Worm (Caenorhabditis elegans): ENCODE measurements around the gene R11G1.7.

The R11G1.7 gene

DNA sequence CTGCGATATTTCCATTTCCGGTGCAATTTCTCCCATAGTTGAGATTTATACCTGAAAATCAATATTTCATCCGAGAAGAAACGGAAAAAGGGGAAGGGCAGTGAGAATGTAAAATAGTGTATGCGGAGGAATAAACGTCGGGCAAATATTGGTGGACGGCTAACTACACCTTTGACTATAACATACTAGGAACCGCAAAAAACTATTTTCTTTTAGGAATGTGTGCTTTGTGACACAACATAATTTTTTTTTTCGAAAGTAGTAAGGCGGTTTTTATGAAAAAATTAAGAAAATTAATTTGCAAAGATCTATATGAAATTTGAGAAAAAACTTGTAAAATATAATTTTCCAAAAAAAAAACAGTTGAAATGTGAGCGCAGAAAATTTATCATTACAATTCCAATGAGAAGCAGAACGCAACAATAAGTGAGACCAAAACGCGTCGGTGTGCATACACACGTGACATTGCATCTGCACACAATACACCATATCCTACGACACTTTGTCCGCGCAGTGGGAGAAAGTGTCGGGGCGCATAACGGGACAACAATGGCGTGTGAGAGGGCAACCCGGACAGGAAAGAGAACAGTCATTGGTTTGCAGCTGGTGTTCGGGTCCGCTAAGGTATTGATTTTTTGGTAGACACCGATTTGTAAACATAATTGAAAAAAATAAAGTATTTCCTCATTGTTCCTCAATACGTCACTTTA, 5.8 kb upstream of the R11G1.7 start, which contains the start of the genes sax-1 and R11G1.2:
sax-1 (minus strand) TSS at position 51 of the 710 bp plus-strand sequence.
R11G1.2 (plus strand) TSS at position 515 of the 710 bp plus-strand sequence.
- TF ChIP-seq lin-13 (GFP tag; optimal IDR thresholded peaks at IDR 0.05) (peak; percentile 16), F13H6.1 (tag; optimal IDR thresholded peaks at IDR 0.05) (peak; percentile 32), lin-11 (tag; optimal IDR thresholded peaks at IDR 0.05) (peak; percentile 39), nhr-129 (tag; optimal IDR thresholded peaks at IDR 0.05) (peak; percentile 64), blmp-1 (tag; optimal IDR thresholded peaks at IDR 0.05; ENCODE audit: insufficient read depth) (peak; percentile 34), fos-1 (tag; optimal IDR thresholded peaks at IDR 0.05) (peak; percentile 17), C34F6.9 (tag; optimal IDR thresholded peaks at IDR 0.05) (peak; percentile 74), nhr-12 (tag; optimal IDR thresholded peaks at IDR 0.05) (no peak), unc-55 (GFP tag; optimal IDR thresholded peaks at IDR 0.05) (peak; percentile 61), sma-9 (GFP tag; optimal IDR thresholded peaks at IDR 0.05) (peak; percentile 20), sma-9 (tag; optimal IDR thresholded peaks at IDR 0.05) (no peak), gmeb-1 (tag; optimal IDR thresholded peaks at IDR 0.05) (peak; percentile 19), lsy-2 (tag; optimal IDR thresholded peaks at IDR 0.05) (peak; percentile 5 to 66), mdl-1 (tag; optimal IDR thresholded peaks at IDR 0.05) (peak; percentile 37 to 88), ztf-11 (tag; optimal IDR thresholded peaks at IDR 0.05) (no peak), crh-2 (tag; optimal IDR thresholded peaks at IDR 0.05) (peak; percentile 60), zag-1 (tag; optimal IDR thresholded peaks at IDR 0.05) (no peak), nhr-25 (tag; optimal IDR thresholded peaks at IDR 0.05) (peak; percentile 57), mbf-1 (tag; optimal IDR thresholded peaks at IDR 0.05) (no peak), sma-3 (GFP tag; optimal IDR thresholded peaks at IDR 0.05) (peak; percentile 30), alr-1 (tag; optimal IDR thresholded peaks at IDR 0.05) (no peak), nhr-21 (tag; optimal IDR thresholded peaks at IDR 0.05) (peak; percentile 26), snpc-4 (tag; optimal IDR thresholded peaks at IDR 0.05) (no peak)

DNA sequence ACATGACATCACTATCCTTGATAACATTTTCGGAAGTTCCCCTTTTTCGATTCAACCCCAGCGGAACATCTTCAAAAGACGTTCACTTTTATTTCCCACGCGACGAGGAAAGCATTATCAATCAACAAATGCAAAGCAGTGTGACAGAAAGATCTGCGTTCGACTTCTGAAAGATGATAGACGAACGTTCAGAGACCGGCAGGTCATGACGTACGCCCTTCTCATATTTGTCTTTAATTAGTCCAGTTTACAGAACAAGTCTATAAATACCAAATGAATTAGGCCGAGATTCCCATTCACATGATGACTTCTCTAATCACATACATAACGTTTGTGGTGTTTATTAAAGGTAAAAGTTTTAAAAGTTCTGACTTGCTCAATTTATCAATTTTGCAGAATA, 1.4 kb upstream of the R11G1.7 start, which contains the start of gene R11G1.11:
R11G1.11 (plus strand) TSS at position 301 of the 400 bp plus-strand sequence.
- TF ChIP-seq ceh-82 (tag; optimal IDR thresholded peaks at IDR 0.05) (no peak), crh-2 (tag; optimal IDR thresholded peaks at IDR 0.05) (no peak), dmd-4 (tag; optimal IDR thresholded peaks at IDR 0.05) (no peak), ztf-4 (tag; optimal IDR thresholded peaks at IDR 0.05) (no peak), lsy-2 (tag; optimal IDR thresholded peaks at IDR 0.05) (no peak), zag-1 (tag; optimal IDR thresholded peaks at IDR 0.05) (no peak), mab-5 (tag; optimal IDR thresholded peaks at IDR 0.05) (no peak), Y55F3AM.14 (GFP tag; optimal IDR thresholded peaks at IDR 0.05) (no peak), sem-4 (tag; optimal IDR thresholded peaks at IDR 0.05) (no peak), nhr-10 (tag; optimal IDR thresholded peaks at IDR 0.05) (no peak), ceh-16 (tag; optimal IDR thresholded peaks at IDR 0.05) (no peak), sma-9 (GFP tag; optimal IDR thresholded peaks at IDR 0.05) (no peak), sma-9 (tag; optimal IDR thresholded peaks at IDR 0.05) (no peak), nhr-12 (tag; optimal IDR thresholded peaks at IDR 0.05) (no peak), aly-2 (tag; optimal IDR thresholded peaks at IDR 0.05) (no peak), nhr-21 (tag; optimal IDR thresholded peaks at IDR 0.05) (no peak)

ce11 chrX:3659192-3659591, 3.1 kb downstream of the R11G1.7 start, which contains the start of gene R11G1.1:
TSS of gene R11G1.1 (plus strand) at chrX:3659492.
- TF ChIP-seq unc-39 (tag; optimal IDR thresholded peaks at IDR 0.05), result no peak
- no peak for TF ChIP-seq aly-2 (tag; optimal IDR thresholded peaks at IDR 0.05)
- TF ChIP-seq unc-62 (GFP tag; optimal IDR thresholded peaks at IDR 0.05), result no peak
- TF ChIP-seq egl-27 (tag; optimal IDR thresholded peaks at IDR 0.05), result no peak
- TF ChIP-seq nhr-77 (tag; optimal IDR thresholded peaks at IDR 0.05), result no peak
- TF ChIP-seq elt-3 (tag; optimal IDR thresholded peaks at IDR 0.05), result no peak
- no peak for TF ChIP-seq nhr-25 (tag; optimal IDR thresholded peaks at IDR 0.05)

DNA sequence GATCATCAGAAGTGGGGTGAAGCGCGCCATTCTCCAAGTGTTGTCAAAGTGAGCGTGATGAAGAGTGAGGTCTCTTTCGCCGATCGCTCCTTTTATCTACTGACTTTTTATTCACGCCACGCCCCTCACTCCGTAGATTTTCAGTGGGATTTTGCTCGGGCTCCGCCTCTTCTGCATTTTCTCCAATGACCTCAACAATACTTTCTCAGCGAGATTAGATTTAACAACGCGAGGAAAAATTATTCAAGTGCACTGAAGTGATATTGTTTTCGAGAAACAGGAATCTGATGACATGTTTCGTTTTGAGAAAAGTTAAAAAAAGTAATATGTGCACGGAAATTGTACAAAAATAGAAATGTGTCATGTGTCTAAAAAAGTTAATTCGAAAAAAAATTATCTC, 12.8 kb downstream of the R11G1.7 start, which contains the start of gene snet-1:
snet-1 (minus strand) TSS at position 101 of the 400 bp plus-strand sequence.
- TF ChIP-seq nhr-129 (tag; optimal IDR thresholded peaks at IDR 0.05), result no peak
- TF ChIP-seq lin-11 (tag; optimal IDR thresholded peaks at IDR 0.05), result no peak
- no peak for TF ChIP-seq sem-4 (tag; optimal IDR thresholded peaks at IDR 0.05)
- TF ChIP-seq peb-1 (tag; optimal IDR thresholded peaks at IDR 0.05), result no peak
- no peak for TF ChIP-seq lin-13 (GFP tag; optimal IDR thresholded peaks at IDR 0.05)
- TF ChIP-seq nhr-23 (tag; optimal IDR thresholded peaks at IDR 0.05), result no peak
- TF ChIP-seq C34F6.9 (tag; optimal IDR thresholded peaks at IDR 0.05), result no peak
- TF ChIP-seq elt-3 (tag; optimal IDR thresholded peaks at IDR 0.05), result no peak
